Fruit fly (Drosophila melanogaster) Kc167 (cell line): ENCODE results near the gene CG7329.

Source experiments
- Myc ChIP-seq: fragments of >200 bp; optimal IDR thresholded peaks from 2 replicates; lab custom pipeline; 2017; ENCODE audit warnings: missing external identifiers
- Sin3A ChIP-seq: fragments of >200 bp; optimal IDR thresholded peaks from 2 replicates; lab custom pipeline; 2018; ENCODE audit warnings: missing external identifiers
- h ChIP-seq: fragments of >200 bp; optimal IDR thresholded peaks from 3 replicates; lab custom pipeline; 2018; ENCODE audit warnings: missing external identifiers
- insv ChIP-seq: fragments of >200 bp; optimal IDR thresholded peaks from 3 replicates; lab custom pipeline; 2018; ENCODE audit warnings: missing external identifiers
- ttk ChIP-seq: sonication (Bioruptor generic); optimal IDR thresholded peaks from 2 replicates; lab custom pipeline; 2017; ENCODE audit warnings: missing external identifiers

DNA sequence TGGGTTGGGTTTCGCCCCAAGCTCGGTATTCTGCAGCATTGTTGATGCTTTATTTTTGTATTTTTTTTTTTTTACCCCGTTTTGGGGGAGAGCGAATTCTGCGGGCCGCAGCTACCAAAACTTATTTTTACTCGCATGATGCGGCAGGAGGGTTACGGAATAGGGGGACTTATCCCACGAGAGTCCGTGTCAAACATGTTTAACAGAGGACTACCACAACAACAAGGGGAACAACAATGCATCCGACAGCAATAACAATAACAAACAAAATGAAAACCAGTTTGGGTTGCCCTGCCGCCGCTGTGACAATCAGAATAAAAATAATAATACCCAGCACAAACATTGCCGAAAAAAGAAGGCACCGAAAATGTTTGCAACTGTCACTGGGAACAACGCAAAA lies 25.2 kb downstream of the CG7329 start:
- no peak for TF ChIP-seq h
- no peak for TF ChIP-seq ttk
- no peak for TF ChIP-seq insv (lab: Kevin White, UChicago)
- TF ChIP-seq Sin3A = no peak
- no peak for TF ChIP-seq Myc (lab: Kevin White, UChicago)
